Fruit fly (Drosophila melanogaster) whole organism, embryonic: ENCODE data around the gene CG10470.

ENCODE experiments used
- Blimp-1 ChIP-seq: fragments of 200-800 bp; sonication (Bioruptor generic); optimal IDR thresholded peaks from 3 replicates; lab custom pipeline; 2018; ENCODE audit warnings: missing biosample characterization, missing genetic modification characterization, mild to moderate bottlenecking, moderate library complexity, missing genetic modification reagents
- CG10147 ChIP-seq: fragments of 200-800 bp; sonication (Bioruptor generic); optimal IDR thresholded peaks from 2 replicates; lab custom pipeline; 2019; ENCODE audit warnings: missing biosample characterization, mild to moderate bottlenecking, missing genetic modification characterization, moderate library complexity
- CG11398 ChIP-seq: fragments of 200-800 bp; sonication (Bioruptor generic); optimal IDR thresholded peaks from 2 replicates; lab custom pipeline; 2016; ENCODE audit warnings: missing biosample characterization, missing genetic modification characterization
- CG14014 ChIP-seq: fragments of 200-800 bp; sonication (Bioruptor generic); IDR thresholded peaks from 2 replicates; pipeline ENCODE4 v1.3.6; 2022; ENCODE audit warnings: missing biosample characterization, missing genetic modification characterization
- CG16779 ChIP-seq: fragments of 200-800 bp; sonication (Bioruptor generic); IDR thresholded peaks from 2 replicates; pipeline ENCODE4 v1.3.6; 2022; ENCODE audit warnings: missing biosample characterization, missing genetic modification characterization
- CG2202 ChIP-seq: fragments of 200-800 bp; sonication (Bioruptor generic); optimal IDR thresholded peaks from 2 replicates; lab custom pipeline; 2018; ENCODE audit warnings: missing biosample characterization, mild to moderate bottlenecking, missing genetic modification characterization
- CG31224 ChIP-seq: fragments of 200-800 bp; sonication (Bioruptor generic); IDR thresholded peaks from 2 replicates; pipeline ENCODE4 v1.3.6; 2022; ENCODE audit warnings: missing biosample characterization, missing genetic modification characterization
- CG3281 ChIP-seq: fragments of 200-800 bp; sonication (Bioruptor generic); optimal IDR thresholded peaks from 3 replicates; lab custom pipeline; 2017; ENCODE audit warnings: missing biosample characterization, mild to moderate bottlenecking, missing genetic modification characterization
- CG4328 ChIP-seq: fragments of 200-800 bp; sonication (Bioruptor generic); optimal IDR thresholded peaks from 3 replicates; lab custom pipeline; 2017; ENCODE audit warnings: missing biosample characterization, missing genetic modification reagents, missing genetic modification characterization
- CG5180 ChIP-seq: fragments of 200-800 bp; sonication (Bioruptor generic); optimal IDR thresholded peaks from 3 replicates; lab custom pipeline; 2017; ENCODE audit warnings: missing biosample characterization, missing genetic modification characterization, mild to moderate bottlenecking, moderate library complexity, missing genetic modification reagents
- CG6654 ChIP-seq: fragments of 200-800 bp; sonication (Bioruptor generic); optimal IDR thresholded peaks from 2 replicates; lab custom pipeline; 2017; ENCODE audit warnings: missing biosample characterization, mild to moderate bottlenecking, missing genetic modification characterization
- CG7745 ChIP-seq: fragments of 200-800 bp; sonication (Bioruptor generic); optimal IDR thresholded peaks from 2 replicates; lab custom pipeline; 2018; ENCODE audit warnings: missing biosample characterization, mild to moderate bottlenecking, missing genetic modification characterization, moderate library complexity
- CG8478 ChIP-seq: fragments of >200 bp; optimal IDR thresholded peaks from 2 replicates; lab custom pipeline; 2018
- CG9215 ChIP-seq: fragments of 200-800 bp; sonication (Bioruptor generic); IDR thresholded peaks from 2 replicates; pipeline ENCODE4 v1.3.6; 2022; ENCODE audit warnings: missing biosample characterization, missing genetic modification characterization
- CG9727 ChIP-seq: fragments of 200-800 bp; sonication (Bioruptor generic); optimal IDR thresholded peaks from 3 replicates; lab custom pipeline; 2017; ENCODE audit warnings: missing biosample characterization, mild to moderate bottlenecking, missing genetic modification characterization
- CG9876 ChIP-seq: fragments of 200-800 bp; sonication (Bioruptor generic); optimal IDR thresholded peaks from 2 replicates; lab custom pipeline; 2016; ENCODE audit warnings: missing biosample characterization, missing genetic modification characterization
- CrebB ChIP-seq: fragments of 200-800 bp; sonication (Bioruptor generic); optimal IDR thresholded peaks from 3 replicates; lab custom pipeline; 2018; ENCODE audit warnings: missing biosample characterization, mild to moderate bottlenecking, missing genetic modification characterization
- Dad ChIP-seq: fragments of 200-800 bp; sonication (Bioruptor generic); optimal IDR thresholded peaks from 3 replicates; lab custom pipeline; 2016; ENCODE audit warnings: missing biosample characterization, missing genetic modification characterization
- E2f2 ChIP-seq: fragments of 200-800 bp; sonication (Bioruptor generic); IDR thresholded peaks from 2 replicates; pipeline ENCODE4 v1.3.6; 2022; ENCODE audit warnings: missing biosample characterization, missing genetic modification characterization
- Ets65A ChIP-seq: fragments of 200-800 bp; sonication (Bioruptor generic); peaks from one replicate; lab custom pipeline; 2016; ENCODE audit warnings: missing biosample characterization, missing genetic modification characterization
- GATAe ChIP-seq: fragments of 200-800 bp; sonication (Bioruptor generic); conservative IDR thresholded peaks from 2 replicates; pipeline ENCODE4 v1.3.6; 2022; ENCODE audit warnings: missing biosample characterization, missing genetic modification characterization
- Hand ChIP-seq: fragments of 200-800 bp; sonication (Bioruptor generic); optimal IDR thresholded peaks from 2 replicates; lab custom pipeline; 2017; ENCODE audit warnings: mild to moderate bottlenecking, missing biosample characterization, missing genetic modification reagents, missing genetic modification characterization
- MTF-1 ChIP-seq: fragments of 200-800 bp; sonication (Bioruptor generic); optimal IDR thresholded peaks from 2 replicates; lab custom pipeline; 2018; ENCODE audit warnings: missing biosample characterization, mild to moderate bottlenecking, missing genetic modification characterization, borderline replicate concordance
- Mes4 ChIP-seq: fragments of 200-800 bp; sonication (Bioruptor generic); optimal IDR thresholded peaks from 2 replicates; lab custom pipeline; 2016; ENCODE audit warnings: missing biosample characterization, missing genetic modification characterization
- Oli ChIP-seq: fragments of 200-800 bp; sonication (Bioruptor generic); optimal IDR thresholded peaks from 2 replicates; lab custom pipeline; 2018; ENCODE audit warnings: missing biosample characterization, mild to moderate bottlenecking, missing genetic modification characterization, moderate library complexity
- bcd ChIP-seq: fragments of 200-800 bp; sonication (Bioruptor generic); optimal IDR thresholded peaks from 2 replicates; lab custom pipeline; 2017; ENCODE audit warnings: missing biosample characterization, mild to moderate bottlenecking, missing genetic modification characterization
- bigmax ChIP-seq: fragments of 200-800 bp; sonication (Bioruptor generic); optimal IDR thresholded peaks from 2 replicates; lab custom pipeline; 2018; ENCODE audit warnings: missing biosample characterization, mild to moderate bottlenecking, missing genetic modification characterization
- crp ChIP-seq, 2 experiments: fragments of 200-800 bp; sonication (Bioruptor generic); optimal IDR thresholded peaks; 2 replicates in 1 of 2; 3 replicates in 1 of 2; lab custom pipeline; 2017; ENCODE audit warnings: missing biosample characterization in 2 of 2, missing genetic modification characterization in 2 of 2, mild to moderate bottlenecking in 1 of 2, moderate library complexity in 1 of 2
- fd102C ChIP-seq: fragments of 200-800 bp; sonication (Bioruptor generic); optimal IDR thresholded peaks from 2 replicates; lab custom pipeline; 2018; ENCODE audit warnings: missing biosample characterization, mild to moderate bottlenecking, missing genetic modification characterization, moderate library complexity
- fru ChIP-seq: fragments of >200 bp; optimal IDR thresholded peaks from 2 replicates; lab custom pipeline; 2017
- gcm ChIP-seq: fragments of 200-800 bp; sonication (Bioruptor generic); optimal IDR thresholded peaks from 2 replicates; lab custom pipeline; 2019; ENCODE audit warnings: missing biosample characterization, mild to moderate bottlenecking, missing genetic modification characterization, moderate library complexity
- gcm2 ChIP-seq: fragments of 200-800 bp; sonication (Bioruptor generic); optimal IDR thresholded peaks from 2 replicates; lab custom pipeline; 2016; ENCODE audit warnings: missing biosample characterization, missing genetic modification characterization
- grau ChIP-seq: fragments of 200-800 bp; optimal IDR thresholded peaks from 3 replicates; lab custom pipeline; 2019; ENCODE audit warnings: missing biosample characterization, mild to moderate bottlenecking, missing genetic modification characterization, moderate library complexity
- gsb ChIP-seq: fragments of 200-800 bp; sonication (Bioruptor generic); IDR thresholded peaks from 2 replicates; pipeline ENCODE4 v1.3.6; 2022; ENCODE audit warnings: missing biosample characterization, missing genetic modification characterization
- kni ChIP-seq: fragments of 200-800 bp; sonication (Bioruptor generic); optimal IDR thresholded peaks from 3 replicates; lab custom pipeline; 2017; ENCODE audit warnings: mild to moderate bottlenecking, missing biosample characterization, missing genetic modification reagents, missing genetic modification characterization
- lbe ChIP-seq: fragments of 200-800 bp; sonication (Bioruptor generic); optimal IDR thresholded peaks from 2 replicates; lab custom pipeline; 2016; ENCODE audit warnings: missing biosample characterization, mild to moderate bottlenecking, missing genetic modification characterization
- lov ChIP-seq, 2 experiments: fragments of 200-800 bp in 1 of 2; fragments of >200 bp in 1 of 2; sonication (Bioruptor generic) in 1 of 2; IDR thresholded peaks in 1 of 2; optimal IDR thresholded peaks in 1 of 2; 2 replicates in 1 of 2; 3 replicates in 1 of 2; pipeline versions ENCODE4 v1.3.6 to Lab custom; 2017 to 2022; ENCODE audit warnings: missing biosample characterization in 1 of 2, missing genetic modification characterization in 1 of 2
- nerfin-1 ChIP-seq: fragments of 200-800 bp; sonication (Bioruptor generic); optimal IDR thresholded peaks from 3 replicates; lab custom pipeline; 2019; ENCODE audit warnings: missing biosample characterization, mild to moderate bottlenecking, missing genetic modification characterization, moderate library complexity
- pb ChIP-seq: fragments of 200-800 bp; sonication (Bioruptor generic); optimal IDR thresholded peaks from 3 replicates; lab custom pipeline; 2016; ENCODE audit warnings: missing biosample characterization, missing genetic modification characterization
- phol ChIP-seq: fragments of 200-800 bp; sonication (Bioruptor generic); optimal IDR thresholded peaks from 3 replicates; lab custom pipeline; 2018; ENCODE audit warnings: missing biosample characterization, mild to moderate bottlenecking, missing genetic modification characterization, moderate library complexity
- ranshi ChIP-seq: fragments of 200-800 bp; sonication (Bioruptor generic); IDR thresholded peaks from 2 replicates; pipeline ENCODE4 v1.3.6; 2022; ENCODE audit warnings: missing biosample characterization, missing genetic modification characterization
- schlank ChIP-seq: fragments of 200-800 bp; sonication (Bioruptor generic); optimal IDR thresholded peaks from 2 replicates; lab custom pipeline; 2018; ENCODE audit warnings: missing biosample characterization, mild to moderate bottlenecking, missing genetic modification characterization
- sima ChIP-seq: fragments of 200-800 bp; sonication (Bioruptor generic); optimal IDR thresholded peaks from 2 replicates; lab custom pipeline; 2016; ENCODE audit warnings: missing biosample characterization, missing genetic modification characterization
- sob ChIP-seq: fragments of 200-800 bp; sonication (Bioruptor generic); IDR thresholded peaks from 2 replicates; pipeline ENCODE4 v1.3.6; 2022; ENCODE audit warnings: missing biosample characterization, missing genetic modification characterization
- stc ChIP-seq: fragments of 200-800 bp; sonication (Bioruptor generic); IDR thresholded peaks from 2 replicates; pipeline ENCODE4 v1.3.6; 2022; ENCODE audit warnings: missing biosample characterization, missing genetic modification characterization
- tap ChIP-seq: fragments of 200-800 bp; optimal IDR thresholded peaks from 3 replicates; lab custom pipeline; 2019; ENCODE audit warnings: missing biosample characterization, mild to moderate bottlenecking, missing genetic modification characterization, moderate library complexity
- tin ChIP-seq: fragments of 200-800 bp; sonication (Bioruptor generic); optimal IDR thresholded peaks from 3 replicates; lab custom pipeline; 2016; ENCODE audit warnings: missing biosample characterization, missing genetic modification characterization
- toy ChIP-seq: fragments of 200-800 bp; sonication (Bioruptor generic); IDR thresholded peaks from 2 replicates; pipeline ENCODE4 v1.3.6; 2022; ENCODE audit warnings: missing biosample characterization, missing genetic modification characterization

Gene CG10470

dm6 chr2L:19021278-19022220 is 27.3 kb upstream of the CG10470 start (continued):
- TF ChIP-seq tap (peak; percentile 64), CG3281 (GFP tag; lab: Kevin White, UChicago) (peak; percentile 73), Blimp-1 (peak; percentile 65), fd102C (no peak), CG4328 (GFP tag; lab: Kevin White, UChicago) (peak; percentile 55), lbe (peak; percentile 65), gsb (0 out of 2 replicates have a peak, but pooled peaks have one; percentile 35), CrebB (peak; percentile 65), CG9876 (GFP tag; lab: Kevin White, UChicago) (no peak), sima (GFP tag; lab: Kevin White, UChicago) (no peak), CG2202 (peak; percentile 66), phol (tag; lab: Kevin White, UChicago) (peak; percentile 76), CG8478 (lab: Kevin White, UChicago) (no peak), CG14014 (GFP tag; lab: Robert Waterston, UW) (peak; percentile 76), crp (GFP tag; optimal IDR thresholded peaks at IDR 0.05; lab: Kevin White, UChicago) (peak in 1 of 2 experiments; percentile 34), Ets65A (GFP tag; lab: Kevin White, UChicago) (no peak), CG11398 (GFP tag; lab: Kevin White, UChicago) (no peak), grau (peak; percentile 86), lov (optimal IDR thresholded peaks at IDR 0.05; lab: Kevin White, UChicago) (no peak), lov (GFP tag; IDR thresholded peaks at IDR 0.05; lab: Robert Waterston, UW) (no peak), GATAe (GFP tag; lab: Robert Waterston, UW) (no peak), Dad (GFP tag; lab: Kevin White, UChicago) (no peak), CG9215 (peak; percentile 49; the same call in 1 of the 2 replicates), gcm2 (GFP tag; lab: Kevin White, UChicago) (no peak), Hand (GFP tag; lab: Kevin White, UChicago) (peak; percentile 91), Mes4 (GFP tag; lab: Kevin White, UChicago) (peak; percentile 31), tin (peak; percentile 62), CG7745 (tag; lab: Kevin White, UChicago) (no peak), sob (GFP tag; lab: Robert Waterston, UW) (peak; percentile 78), fru (no peak), toy (GFP tag; lab: Robert Waterston, UW) (no peak), stc (GFP tag; lab: Robert Waterston, UW) (0 out of 2 replicates have a peak, but pooled peaks have one; percentile 39), CG5180 (GFP tag; lab: Kevin White, UChicago) (peak; percentile 58), bigmax (GFP tag; lab: Kevin White, UChicago) (no peak), CG10147 (GFP tag; lab: Kevin White, UChicago) (peak; percentile 86), Oli (tag; lab: Kevin White, UChicago) (peak; percentile 88), pb (GFP tag; lab: Kevin White, UChicago) (no peak), gcm (peak; percentile 72), nerfin-1 (tag; lab: Kevin White, UChicago) (peak; percentile 63), bcd (GFP tag; lab: Kevin White, UChicago) (peak; percentile 70), CG31224 (no peak), kni (no peak), CG16779 (GFP tag; lab: Robert Waterston, UW) (no peak), CG9727 (peak; percentile 74), schlank (tag; lab: Kevin White, UChicago) (peak; percentile 31), ranshi (GFP tag; lab: Robert Waterston, UW) (peak; percentile 52; the same call in 1 of the 2 replicates), E2f2 (peak; percentile 63; the same call in 1 of the 2 replicates), CG6654 (GFP tag; lab: Kevin White, UChicago) (peak; percentile 38), MTF-1 (no peak)
